Fruit fly (Drosophila melanogaster) whole organism, adult: ENCODE data around the gene CycT.

ENCODE experiments used
- CG11617 ChIP-seq: fragments of 200-800 bp; sonication (Bioruptor generic); optimal IDR thresholded peaks from 2 replicates; lab custom pipeline; 2017; ENCODE audit warnings: mild to moderate bottlenecking, missing biosample characterization, missing genetic modification reagents, missing genetic modification characterization
- CG12768 ChIP-seq: fragments of 200-800 bp; sonication (Bioruptor generic); optimal IDR thresholded peaks from 2 replicates; lab custom pipeline; 2017; ENCODE audit warnings: missing biosample characterization, missing genetic modification characterization, mild to moderate bottlenecking, moderate library complexity, missing genetic modification reagents
- CG14711 ChIP-seq: fragments of 200-800 bp; sonication (Bioruptor generic); optimal IDR thresholded peaks from 2 replicates; lab custom pipeline; 2018; ENCODE audit warnings: missing biosample characterization, mild to moderate bottlenecking, missing genetic modification characterization, moderate library complexity
- CG1620 ChIP-seq: fragments of 200-800 bp; sonication (Bioruptor generic); optimal IDR thresholded peaks from 2 replicates; lab custom pipeline; 2016; ENCODE audit warnings: missing biosample characterization, missing genetic modification characterization
- CG33017 ChIP-seq: fragments of 200-800 bp; sonication (Bioruptor generic); optimal IDR thresholded peaks from 2 replicates; lab custom pipeline; 2018; ENCODE audit warnings: missing biosample characterization, mild to moderate bottlenecking, missing genetic modification characterization, moderate library complexity
- CG5204 ChIP-seq: fragments of 200-800 bp; sonication (Bioruptor generic); optimal IDR thresholded peaks from 2 replicates; lab custom pipeline; 2016; ENCODE audit warnings: missing biosample characterization, missing genetic modification characterization
- CG7045 ChIP-seq: fragments of 200-800 bp; sonication (Bioruptor generic); optimal IDR thresholded peaks from 2 replicates; lab custom pipeline; 2017; ENCODE audit warnings: missing biosample characterization, mild to moderate bottlenecking, missing genetic modification characterization
- CG7101 ChIP-seq: fragments of 200-800 bp; sonication (Bioruptor generic); optimal IDR thresholded peaks from 2 replicates; lab custom pipeline; 2018; ENCODE audit warnings: missing biosample characterization, mild to moderate bottlenecking, missing genetic modification characterization, moderate library complexity
- Clk ChIP-seq: fragments of 200-800 bp; sonication (Bioruptor generic); optimal IDR thresholded peaks from 2 replicates; lab custom pipeline; 2017; ENCODE audit warnings: missing biosample characterization, missing genetic modification characterization
- Crg-1 ChIP-seq: fragments of 200-800 bp; sonication (Bioruptor generic); optimal IDR thresholded peaks from 2 replicates; lab custom pipeline; 2016; ENCODE audit warnings: missing biosample characterization, missing genetic modification characterization
- Hr96 ChIP-seq: fragments of 200-800 bp; sonication (Bioruptor generic); optimal IDR thresholded peaks from 2 replicates; lab custom pipeline; 2016; ENCODE audit warnings: missing biosample characterization, missing genetic modification characterization
- Mnt ChIP-seq: fragments of 200-800 bp; sonication (Bioruptor generic); optimal IDR thresholded peaks from 2 replicates; lab custom pipeline; 2016; ENCODE audit warnings: missing biosample characterization, mild to moderate bottlenecking, missing genetic modification characterization
- bab1 ChIP-seq: fragments of 200-800 bp; sonication (Bioruptor generic); optimal IDR thresholded peaks from 3 replicates; lab custom pipeline; 2019; ENCODE audit warnings: missing biosample characterization, mild to moderate bottlenecking, missing genetic modification characterization, moderate library complexity
- cic ChIP-seq: fragments of 200-800 bp; sonication (Bioruptor generic); optimal IDR thresholded peaks from 2 replicates; lab custom pipeline; 2017; ENCODE audit warnings: missing biosample characterization, mild to moderate bottlenecking, missing genetic modification characterization, moderate library complexity
- cnc ChIP-seq, 2 experiments: fragments of >200 bp; optimal IDR thresholded peaks; 2 replicates each; lab custom pipeline; 2017
- kay ChIP-seq: fragments of 200-800 bp; sonication (Bioruptor generic); peaks from one replicate; lab custom pipeline; 2016; ENCODE audit warnings: missing biosample characterization, missing genetic modification characterization, borderline replicate concordance
- ovo ChIP-seq: fragments of 200-800 bp; sonication (Bioruptor generic); optimal IDR thresholded peaks from 2 replicates; lab custom pipeline; 2016; ENCODE audit warnings: missing biosample characterization, missing genetic modification characterization
- pad ChIP-seq: fragments of 200-800 bp; sonication (Bioruptor generic); optimal IDR thresholded peaks from 3 replicates; lab custom pipeline; 2017; ENCODE audit warnings: missing biosample characterization, missing genetic modification characterization, mild to moderate bottlenecking, moderate library complexity, missing genetic modification reagents
- tj ChIP-seq: fragments of 200-800 bp; sonication (Bioruptor generic); optimal IDR thresholded peaks from 3 replicates; lab custom pipeline; 2017; ENCODE audit warnings: missing biosample characterization, mild to moderate bottlenecking, missing genetic modification characterization, moderate library complexity
- toe ChIP-seq: fragments of 200-800 bp; sonication (Bioruptor generic); optimal IDR thresholded peaks from 2 replicates; lab custom pipeline; 2016; ENCODE audit warnings: missing biosample characterization, missing genetic modification characterization

CycT gene

dm6 chr3L:17538250-17538649 lies 19.3 kb downstream of the CycT start:
- TF ChIP-seq Clk (GFP tag; lab: Kevin White, UChicago): no peak
- no peak for TF ChIP-seq Crg-1
- no peak for TF ChIP-seq toe (GFP tag; lab: Kevin White, UChicago)
- TF ChIP-seq cnc (optimal IDR thresholded peaks at IDR 0.05; lab: Kevin White, UChicago): no peak
- TF ChIP-seq Hr96: no peak
- no peak for TF ChIP-seq pad (GFP tag; lab: Kevin White, UChicago)
- TF ChIP-seq CG11617 (GFP tag; lab: Kevin White, UChicago): no peak
- no peak for TF ChIP-seq tj
- TF ChIP-seq CG1620 (GFP tag; lab: Kevin White, UChicago): no peak
- no peak for TF ChIP-seq CG7045 (GFP tag; lab: Kevin White, UChicago)

dm6 chr3L:17535768-17536167 lies 21.8 kb downstream of the CycT start:
- TF ChIP-seq Mnt (GFP tag; lab: Kevin White, UChicago): no peak
- TF ChIP-seq cnc (optimal IDR thresholded peaks at IDR 0.05; lab: Kevin White, UChicago): no peak
- TF ChIP-seq Hr96: no peak
- no peak for TF ChIP-seq bab1 (GFP tag; lab: Kevin White, UChicago)
- TF ChIP-seq CG12768: no peak
- no peak for TF ChIP-seq tj
- TF ChIP-seq ovo (GFP tag; lab: Kevin White, UChicago): no peak
- no peak for TF ChIP-seq CG7101 (tag; lab: Kevin White, UChicago)
- TF ChIP-seq kay (GFP tag; lab: Kevin White, UChicago): peak; percentile 11

dm6 chr3L:17534396-17534795 lies 23.2 kb downstream of the CycT start:
- TF ChIP-seq CG12768 (no peak), kay (GFP tag; lab: Kevin White, UChicago) (peak; percentile 71)

dm6 chr3L:17533745-17534144 lies 23.8 kb downstream of the CycT start:
- TF ChIP-seq kay (GFP tag; lab: Kevin White, UChicago): peak; percentile 94
- no peak for TF ChIP-seq CG33017 (tag; lab: Kevin White, UChicago)

- peak; percentile 52 for TF ChIP-seq CG7045 (GFP tag; lab: Kevin White, UChicago)
- TF ChIP-seq CG11617 (GFP tag; lab: Kevin White, UChicago): peak; percentile 88
- TF ChIP-seq toe (GFP tag; lab: Kevin White, UChicago): peak; percentile 47
- no peak for TF ChIP-seq cnc (optimal IDR thresholded peaks at IDR 0.05; lab: Kevin White, UChicago)
- peak; percentile 42 for TF ChIP-seq CG33017 (tag; lab: Kevin White, UChicago)
- peak; percentile 73 for TF ChIP-seq pad (GFP tag; lab: Kevin White, UChicago)
- TF ChIP-seq CG12768: peak; percentile 10
- TF ChIP-seq bab1 (GFP tag; lab: Kevin White, UChicago): peak; percentile 60
- peak; percentile 77 for TF ChIP-seq CG1620 (GFP tag; lab: Kevin White, UChicago)
- peak; percentile 49 for TF ChIP-seq Clk (GFP tag; lab: Kevin White, UChicago)
- TF ChIP-seq ovo (GFP tag; lab: Kevin White, UChicago): peak; percentile 81
- peak; percentile 87 for TF ChIP-seq Mnt (GFP tag; lab: Kevin White, UChicago)
- peak; percentile 87 for TF ChIP-seq cic (GFP tag; lab: Kevin White, UChicago)
- no peak for TF ChIP-seq kay (GFP tag; lab: Kevin White, UChicago)
- peak; percentile 52 for TF ChIP-seq Hr96
- TF ChIP-seq CG14711 (tag; lab: Kevin White, UChicago): peak; percentile 63
- TF ChIP-seq CG7101 (tag; lab: Kevin White, UChicago): peak; percentile 38
- peak; percentile 80 for TF ChIP-seq Crg-1
- TF ChIP-seq tj: peak; percentile 73
- TF ChIP-seq CG5204 (GFP tag; lab: Kevin White, UChicago): no peak
Observed at dm6 chr3L:17532898-17533700, 24.5 kb downstream of the CycT start.

- no peak for TF ChIP-seq CG12768
- TF ChIP-seq kay (GFP tag; lab: Kevin White, UChicago): peak; percentile 61
Observed at dm6 chr3L:17532197-17532596, 25.4 kb downstream of the CycT start.

dm6 chr3L:17531397-17531796 lies 26.2 kb downstream of the CycT start:
- TF ChIP-seq CG12768 (peak; percentile 1), cic (GFP tag; lab: Kevin White, UChicago) (peak; percentile 78), CG7045 (GFP tag; lab: Kevin White, UChicago) (no peak), kay (GFP tag; lab: Kevin White, UChicago) (peak; percentile 48)
